Worm (Caenorhabditis elegans) whole organism, young adult: Measurements from ENCODE around the gene F47D12.6.

Source experiments
- B0035.1 ChIP-seq: sonication (generic microtip); optimal IDR thresholded peaks from 2 replicates; lab custom pipeline; 2016; ENCODE audit warnings: missing genetic modification characterization, mild to moderate bottlenecking, missing compliant biosample characterization, missing genotype, missing genetic modification reagents
- C17E4.6 ChIP-seq: fragments of 200-800 bp; sonication (Bioruptor generic); IDR thresholded peaks from 2 replicates; pipeline ENCODE4 v1.3.6; 2022; ENCODE audit warnings: missing genetic modification reagents, missing genetic modification characterization, missing compliant biosample characterization
- F10E7.11 ChIP-seq: sonication (generic microtip); optimal IDR thresholded peaks from 2 replicates; lab custom pipeline; 2017; ENCODE audit warnings: mild to moderate bottlenecking, missing genetic modification characterization, moderate library complexity, missing compliant biosample characterization
- F37B4.10 ChIP-seq: fragments of 200-800 bp; sonication (Bioruptor generic); IDR thresholded peaks from 2 replicates; pipeline ENCODE4 v1.3.6; 2022; ENCODE audit warnings: missing genetic modification characterization, missing compliant biosample characterization
- F57C9.4 ChIP-seq: sonication (generic microtip); optimal IDR thresholded peaks from 2 replicates; lab custom pipeline; 2017; ENCODE audit warnings: mild to moderate bottlenecking, missing genetic modification characterization, missing compliant biosample characterization
- K12H6.12 ChIP-seq: fragments of 200-800 bp; sonication (Bioruptor generic); optimal IDR thresholded peaks from 2 replicates; lab custom pipeline; 2018; ENCODE audit warnings: mild to moderate bottlenecking, missing genetic modification characterization, missing compliant biosample characterization
- T26A5.8 ChIP-seq: sonication (generic microtip); optimal IDR thresholded peaks from 2 replicates; lab custom pipeline; 2016; ENCODE audit warnings: missing genetic modification characterization, missing compliant biosample characterization
- Y56A3A.18 ChIP-seq: fragments of 200-800 bp; sonication (Bioruptor generic); IDR thresholded peaks from 2 replicates; pipeline ENCODE4 v1.3.6; 2022; ENCODE audit warnings: missing genetic modification reagents, missing genetic modification characterization, missing compliant biosample characterization
- Y67H2A.10 ChIP-seq: fragments of 200-800 bp; sonication (Bioruptor generic); conservative IDR thresholded peaks from 2 replicates; pipeline ENCODE4 v1.3.6; 2022; ENCODE audit warnings: missing genetic modification reagents, missing genetic modification characterization, missing compliant biosample characterization
- Y95B8A.8 ChIP-seq: fragments of 200-800 bp; sonication (Bioruptor generic); IDR thresholded peaks from 2 replicates; pipeline ENCODE4 v1.3.6; 2022; ENCODE audit warnings: missing genetic modification reagents, missing genetic modification characterization, missing compliant biosample characterization
- ama-1 ChIP-seq, 3 experiments: fragments of 150-350 bp in 1 of 3; sonication (generic microtip) in 2 of 3; optimal IDR thresholded peaks; 2 replicates each; lab custom pipeline; 2014 to 2018; ENCODE audit warnings: missing biosample characterization in 2 of 3, missing genetic modification characterization in 2 of 3, missing genetic modification reagents in 2 of 3
- aptf-2 ChIP-seq: fragments of 200-800 bp; sonication (Bioruptor generic); conservative IDR thresholded peaks from 2 replicates; pipeline ENCODE4 v1.3.6; 2022; ENCODE audit warnings: missing genetic modification reagents, missing genetic modification characterization, missing compliant biosample characterization
- atf-7 ChIP-seq: sonication (generic microtip); optimal IDR thresholded peaks from 2 replicates; lab custom pipeline; 2017; ENCODE audit warnings: mild to moderate bottlenecking, missing genetic modification characterization, missing compliant biosample characterization
- bed-1 ChIP-seq: fragments of 200-800 bp; sonication (Bioruptor generic); IDR thresholded peaks from 2 replicates; pipeline ENCODE4 v1.3.6; 2022; ENCODE audit warnings: missing genetic modification reagents, missing genetic modification characterization, missing compliant biosample characterization
- bed-2 ChIP-seq: fragments of 200-800 bp; sonication (Bioruptor generic); IDR thresholded peaks from 2 replicates; pipeline ENCODE4 v1.3.6; 2022; ENCODE audit warnings: missing genetic modification reagents, missing genetic modification characterization, missing compliant biosample characterization
- ccch-3 ChIP-seq: fragments of 200-800 bp; sonication (Bioruptor generic); optimal IDR thresholded peaks from 2 replicates; lab custom pipeline; 2018; ENCODE audit warnings: mild to moderate bottlenecking, missing genetic modification characterization, missing compliant biosample characterization
- cebp-1 ChIP-seq, 2 experiments: fragments of 200-800 bp in 1 of 2; sonication (Bioruptor generic) in 1 of 2; sonication (generic microtip) in 1 of 2; IDR thresholded peaks in 1 of 2; optimal IDR thresholded peaks in 1 of 2; 2 replicates each; pipeline versions ENCODE4 v1.3.6 to Lab custom; 2017 to 2022; ENCODE audit warnings: missing compliant biosample characterization in 2 of 2, missing genetic modification characterization in 2 of 2, mild to moderate bottlenecking in 1 of 2, missing genetic modification reagents in 1 of 2, moderate library complexity in 1 of 2
- cebp-2 ChIP-seq: fragments of 200-800 bp; sonication (Bioruptor generic); IDR thresholded peaks from 2 replicates; pipeline ENCODE4 v1.3.6; 2022; ENCODE audit warnings: missing genetic modification characterization, missing compliant biosample characterization
- ceh-100 ChIP-seq: fragments of 200-800 bp; sonication (Bioruptor generic); IDR thresholded peaks from 2 replicates; pipeline ENCODE4 v1.3.6; 2022; ENCODE audit warnings: missing genetic modification reagents, missing genetic modification characterization, missing compliant biosample characterization
- ceh-40 ChIP-seq: fragments of 200-800 bp; sonication (Bioruptor generic); IDR thresholded peaks from 2 replicates; pipeline ENCODE4 v1.3.6; 2022; ENCODE audit warnings: missing genetic modification characterization, missing compliant biosample characterization
- ceh-58 ChIP-seq: fragments of 200-800 bp; sonication (Bioruptor generic); IDR thresholded peaks from 2 replicates; pipeline ENCODE4 v1.3.6; 2022; ENCODE audit warnings: missing genetic modification characterization, missing compliant biosample characterization
- ceh-79 ChIP-seq: sonication (generic microtip); optimal IDR thresholded peaks from 2 replicates; lab custom pipeline; 2017; ENCODE audit warnings: mild to moderate bottlenecking, missing genetic modification characterization, missing compliant biosample characterization
- ceh-91 ChIP-seq: fragments of 200-800 bp; sonication (Bioruptor generic); IDR thresholded peaks from 2 replicates; pipeline ENCODE4 v1.3.6; 2022; ENCODE audit warnings: missing genetic modification reagents, missing genetic modification characterization, missing compliant biosample characterization
- chd-7 ChIP-seq: sonication (generic microtip); optimal IDR thresholded peaks from 2 replicates; lab custom pipeline; 2016; ENCODE audit warnings: mild to moderate bottlenecking, missing genetic modification characterization, moderate library complexity, missing compliant biosample characterization
- die-1 ChIP-seq: sonication (generic microtip); optimal IDR thresholded peaks from 2 replicates; lab custom pipeline; 2016; ENCODE audit warnings: missing genotype, mild to moderate bottlenecking, missing genetic modification characterization, missing compliant biosample characterization
- dox-1 ChIP-seq: fragments of 200-800 bp; sonication (Bioruptor generic); IDR thresholded peaks from 2 replicates; pipeline ENCODE4 v1.3.6; 2022; ENCODE audit warnings: missing genetic modification reagents, missing genetic modification characterization, missing compliant biosample characterization
- ekl-4 ChIP-seq: fragments of 200-800 bp; sonication (Bioruptor generic); IDR thresholded peaks from 2 replicates; pipeline ENCODE4 v1.3.6; 2022; ENCODE audit warnings: missing genetic modification reagents, missing genetic modification characterization, missing compliant biosample characterization
- hlh-26 ChIP-seq: fragments of 200-800 bp; sonication (Bioruptor generic); conservative IDR thresholded peaks from 2 replicates; pipeline ENCODE4 v1.3.6; 2022; ENCODE audit warnings: missing genetic modification reagents, missing genetic modification characterization, missing compliant biosample characterization
- hmg-1.2 ChIP-seq: fragments of 200-800 bp; sonication (Bioruptor generic); IDR thresholded peaks from 2 replicates; pipeline ENCODE4 v1.3.6; 2022; ENCODE audit warnings: missing genetic modification reagents, missing genetic modification characterization, missing compliant biosample characterization
- lin-40 ChIP-seq: sonication (generic microtip); optimal IDR thresholded peaks from 2 replicates; lab custom pipeline; 2016; ENCODE audit warnings: missing genetic modification characterization, mild to moderate bottlenecking, missing compliant biosample characterization, missing genotype, missing genetic modification reagents
- lir-1 ChIP-seq: fragments of 200-800 bp; sonication (Bioruptor generic); conservative IDR thresholded peaks from 2 replicates; pipeline ENCODE4 v1.3.6; 2022; ENCODE audit warnings: missing genetic modification reagents, missing genetic modification characterization, missing compliant biosample characterization
- madf-6 ChIP-seq: fragments of 200-800 bp; sonication (Bioruptor generic); IDR thresholded peaks from 2 replicates; pipeline ENCODE4 v1.3.6; 2022; ENCODE audit warnings: missing genetic modification reagents, missing genetic modification characterization, missing compliant biosample characterization
- nfya-1 ChIP-seq: sonication (generic microtip); optimal IDR thresholded peaks from 2 replicates; lab custom pipeline; 2017; ENCODE audit warnings: antibody characterized with exemption, missing compliant biosample characterization, missing genetic modification characterization, borderline replicate concordance; ENCODE audit not compliant: insufficient read depth
- nhr-120 ChIP-seq: fragments of 200-800 bp; sonication (Bioruptor generic); IDR thresholded peaks from 2 replicates; pipeline ENCODE4 v1.3.6; 2022; ENCODE audit warnings: missing genetic modification characterization, missing compliant biosample characterization
- nhr-27 ChIP-seq: fragments of 200-800 bp; sonication (Bioruptor generic); optimal IDR thresholded peaks from 2 replicates; lab custom pipeline; 2018; ENCODE audit warnings: mild to moderate bottlenecking, missing genetic modification characterization, moderate library complexity, missing compliant biosample characterization
- nhr-90 ChIP-seq: sonication (generic microtip); optimal IDR thresholded peaks from 2 replicates; lab custom pipeline; 2016; ENCODE audit warnings: missing genotype, mild to moderate bottlenecking, missing genetic modification characterization, missing compliant biosample characterization
- pha-4 ChIP-seq: fragments of 150-350 bp; sonication (generic microtip); optimal IDR thresholded peaks from 2 replicates; lab custom pipeline; 2014; ENCODE audit warnings: missing biosample characterization, missing genetic modification reagents, missing genetic modification characterization
- rpc-1 ChIP-seq, 2 experiments: fragments of 150-350 bp in 1 of 2; sonication (generic microtip) in 1 of 2; optimal IDR thresholded peaks; 2 replicates each; lab custom pipeline; 2014 to 2018; ENCODE audit warnings: missing biosample characterization in 1 of 2, missing genetic modification characterization in 1 of 2, missing genetic modification reagents in 1 of 2, missing genotype in 1 of 2
- snpc-1.3 ChIP-seq: sonication (generic microtip); optimal IDR thresholded peaks from 2 replicates; lab custom pipeline; 2017; ENCODE audit warnings: missing genetic modification characterization, mild to moderate bottlenecking, missing compliant biosample characterization, antibody characterized with exemption, moderate library complexity, missing genotype, missing genetic modification reagents; ENCODE audit not compliant: insufficient read depth
- snpc-3.4 ChIP-seq: sonication (generic microtip); optimal IDR thresholded peaks from 2 replicates; lab custom pipeline; 2017; ENCODE audit warnings: missing genetic modification characterization, mild to moderate bottlenecking, missing compliant biosample characterization, antibody characterized with exemption, moderate library complexity, missing genotype, missing genetic modification reagents
- sptf-2 ChIP-seq: fragments of 200-800 bp; sonication (Bioruptor generic); optimal IDR thresholded peaks from 2 replicates; lab custom pipeline; 2018; ENCODE audit warnings: mild to moderate bottlenecking, missing genetic modification characterization, missing compliant biosample characterization
- tbp1 ChIP-seq: fragments of 200-800 bp; sonication (Bioruptor generic); optimal IDR thresholded peaks from 2 replicates; lab custom pipeline; 2018; ENCODE audit warnings: mild to moderate bottlenecking, missing genetic modification characterization, missing compliant biosample characterization
- tlf-1 ChIP-seq: fragments of 200-800 bp; sonication (Bioruptor generic); optimal IDR thresholded peaks from 2 replicates; lab custom pipeline; 2018; ENCODE audit warnings: mild to moderate bottlenecking, missing genetic modification characterization, missing compliant biosample characterization
- ztf-18 ChIP-seq: sonication (generic microtip); optimal IDR thresholded peaks from 2 replicates; lab custom pipeline; 2016; ENCODE audit warnings: missing genotype, mild to moderate bottlenecking, missing genetic modification characterization, missing compliant biosample characterization
- ztf-25 ChIP-seq: fragments of 200-800 bp; sonication (Bioruptor generic); IDR thresholded peaks from 2 replicates; pipeline ENCODE4 v1.3.6; 2022; ENCODE audit warnings: missing genetic modification reagents, missing genetic modification characterization, missing compliant biosample characterization
- ztf-26 ChIP-seq: sonication (generic microtip); optimal IDR thresholded peaks from 2 replicates; lab custom pipeline; 2017; ENCODE audit warnings: missing genetic modification characterization, missing compliant biosample characterization
- ztf-6 ChIP-seq: fragments of 200-800 bp; sonication (Bioruptor generic); IDR thresholded peaks from 2 replicates; pipeline ENCODE4 v1.3.6; 2022; ENCODE audit warnings: missing genetic modification reagents, missing genetic modification characterization, missing compliant biosample characterization

The F47D12.6 gene

DNA sequence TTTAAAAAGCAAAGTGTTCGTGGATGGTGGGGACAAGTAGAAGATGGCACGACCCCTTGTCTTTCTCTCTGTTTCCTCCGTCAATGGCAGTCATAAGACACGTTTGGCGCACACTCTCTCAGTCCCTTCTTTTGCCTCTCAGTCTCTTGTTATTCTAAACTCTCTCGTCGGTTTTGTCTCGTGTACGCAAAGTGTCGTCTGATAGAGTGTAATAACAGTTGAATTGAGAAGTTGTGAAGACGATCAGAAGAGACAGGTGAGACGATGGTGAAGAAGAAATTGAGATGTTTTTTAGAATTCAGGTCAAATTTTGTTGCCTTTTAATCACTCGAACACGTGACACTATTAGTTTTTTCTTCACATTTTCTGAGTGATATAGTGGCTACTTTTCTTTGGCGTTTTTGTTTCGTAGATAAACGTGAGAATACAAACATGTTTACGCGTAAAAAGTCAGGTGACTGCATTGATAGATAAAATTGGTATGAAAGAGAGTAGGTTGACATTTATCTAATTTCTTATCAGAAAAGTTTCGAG lies 16.1 kb upstream of the F47D12.6 start, which contains the start of gene F47D12.9 (continued):
- TF ChIP-seq nfya-1, result no peak
- TF ChIP-seq ztf-6, result no peak
- TF ChIP-seq T26A5.8 (tag; lab: Kevin White, UChicago), result no peak
- TF ChIP-seq ztf-25 (GFP tag; lab: Robert Waterston, UW), result no peak
- TF ChIP-seq chd-7, result peak; percentile 14
- no peak for TF ChIP-seq C17E4.6 (GFP tag; lab: Robert Waterston, UW)
- TF ChIP-seq ceh-58 (GFP tag; lab: Robert Waterston, UW), result no peak
- peak; percentile 20 for TF ChIP-seq tbp1 (GFP tag; lab: Kevin White, UChicago)
- no peak for TF ChIP-seq F57C9.4 (tag; lab: Kevin White, UChicago)
- no peak for TF ChIP-seq F37B4.10 (GFP tag; lab: Robert Waterston, UW)
- no peak for TF ChIP-seq die-1
- no peak for TF ChIP-seq ztf-18 (tag; lab: Kevin White, UChicago)
- TF ChIP-seq bed-1 (GFP tag; lab: Robert Waterston, UW), result no peak
- no peak for TF ChIP-seq ccch-3
- no peak for TF ChIP-seq ceh-100 (GFP tag; lab: Robert Waterston, UW)
- TF ChIP-seq atf-7 (tag; lab: Kevin White, UChicago), result no peak
- no peak for TF ChIP-seq cebp-2
- peak; percentile 81 for TF ChIP-seq lin-40 (tag; lab: Kevin White, UChicago)
- no peak for TF ChIP-seq Y67H2A.10 (GFP tag; lab: Robert Waterston, UW)
- TF ChIP-seq madf-6, result 0 out of 2 replicates have a peak, but pooled peaks have one; percentile 8
- TF ChIP-seq ekl-4 (GFP tag; lab: Robert Waterston, UW), result peak; percentile 45; the same call in 1 of the 2 replicates
- TF ChIP-seq cebp-1 (GFP tag; IDR thresholded peaks at IDR 0.05; lab: Robert Waterston, UW), result no peak
- peak; percentile 74 for TF ChIP-seq cebp-1 (tag; optimal IDR thresholded peaks at IDR 0.05; lab: Kevin White, UChicago)
- no peak for TF ChIP-seq nhr-120 (GFP tag; lab: Robert Waterston, UW)
- no peak for TF ChIP-seq snpc-1.3
- TF ChIP-seq aptf-2, result no peak
- no peak for TF ChIP-seq Y56A3A.18
- no peak for TF ChIP-seq ceh-40 (GFP tag; lab: Robert Waterston, UW)
- no peak for TF ChIP-seq bed-2 (GFP tag; lab: Robert Waterston, UW)
- TF ChIP-seq F10E7.11 (tag; lab: Kevin White, UChicago), result no peak
- TF ChIP-seq ama-1 (optimal IDR thresholded peaks at IDR 0.05; lab: Kevin White, UChicago), result no peak
- no peak for TF ChIP-seq ama-1 (GFP tag; optimal IDR thresholded peaks at IDR 0.05; lab: Kevin White, UChicago)
- TF ChIP-seq K12H6.12 (tag; lab: Kevin White, UChicago), result peak; percentile 82
- no peak for TF ChIP-seq nhr-27 (tag; lab: Kevin White, UChicago)
- TF ChIP-seq dox-1 (GFP tag; lab: Robert Waterston, UW), result peak; percentile 62; the same call in 1 of the 2 replicates
- TF ChIP-seq rpc-1 (optimal IDR thresholded peaks at IDR 0.05; lab: Kevin White, UChicago), result no peak
- no peak for TF ChIP-seq rpc-1 (tag; optimal IDR thresholded peaks at IDR 0.05; lab: Kevin White, UChicago)
- TF ChIP-seq pha-4, result no peak
- peak; percentile 89 for TF ChIP-seq hmg-1.2 (GFP tag; lab: Robert Waterston, UW)
- no peak for TF ChIP-seq Y95B8A.8 (GFP tag; lab: Robert Waterston, UW)
- TF ChIP-seq snpc-3.4 (tag; lab: Kevin White, UChicago), result no peak
- TF ChIP-seq B0035.1 (tag; lab: Kevin White, UChicago), result no peak
- no peak for TF ChIP-seq nhr-90
- no peak for TF ChIP-seq ceh-91 (GFP tag; lab: Robert Waterston, UW)
- TF ChIP-seq tlf-1 (GFP tag; lab: Kevin White, UChicago), result peak; percentile 27
- peak; percentile 60 for TF ChIP-seq ztf-26 (tag; lab: Kevin White, UChicago)
- no peak for TF ChIP-seq hlh-26 (GFP tag; lab: Robert Waterston, UW)
- no peak for TF ChIP-seq ceh-79 (tag; lab: Kevin White, UChicago)
- TF ChIP-seq lir-1 (GFP tag; lab: Robert Waterston, UW), result no peak
- no peak for TF ChIP-seq sptf-2
